Fruit fly (Drosophila melanogaster) whole organism, embryonic: ENCODE data around the gene Argp.

ENCODE experiments used
- Atf-2 ChIP-seq: fragments of 200-800 bp; sonication (Bioruptor generic); optimal IDR thresholded peaks from 2 replicates; lab custom pipeline; 2016; ENCODE audit warnings: missing biosample characterization, missing genetic modification characterization
- Atf6 ChIP-seq: fragments of 200-800 bp; sonication (Bioruptor generic); IDR thresholded peaks from 2 replicates; pipeline ENCODE4 v1.3.6; 2022; ENCODE audit warnings: missing biosample characterization, missing genetic modification characterization
- BEAF-32 ChIP-seq: fragments of 200-800 bp; sonication (Bioruptor generic); optimal IDR thresholded peaks from 3 replicates; lab custom pipeline; 2017; ENCODE audit warnings: missing biosample characterization, missing genetic modification characterization, mild to moderate bottlenecking, moderate library complexity, missing genetic modification reagents
- CG10431 ChIP-seq: fragments of 200-800 bp; sonication (Bioruptor generic); optimal IDR thresholded peaks from 3 replicates; lab custom pipeline; 2018; ENCODE audit warnings: missing biosample characterization, mild to moderate bottlenecking, missing genetic modification characterization
- CG10543 ChIP-seq: fragments of 200-800 bp; sonication (Bioruptor generic); optimal IDR thresholded peaks from 3 replicates; lab custom pipeline; 2017; ENCODE audit warnings: missing biosample characterization, mild to moderate bottlenecking, missing genetic modification characterization, moderate library complexity
- CG11560 ChIP-seq: fragments of 200-800 bp; sonication (Bioruptor generic); IDR thresholded peaks from 3 replicates; pipeline ENCODE4 v1.3.6; 2022; ENCODE audit warnings: missing biosample characterization, missing genetic modification characterization
- CG11696 ChIP-seq: fragments of 200-800 bp; sonication (Bioruptor generic); IDR thresholded peaks from 2 replicates; pipeline ENCODE4 v1.3.6; 2022; ENCODE audit warnings: missing biosample characterization, missing genetic modification characterization
- CG12155 ChIP-seq: fragments of 200-800 bp; sonication (Bioruptor generic); optimal IDR thresholded peaks from 3 replicates; lab custom pipeline; 2016; ENCODE audit warnings: missing biosample characterization, missing genetic modification characterization
- CG12391 ChIP-seq: fragments of 200-800 bp; sonication (Bioruptor generic); optimal IDR thresholded peaks from 3 replicates; lab custom pipeline; 2018; ENCODE audit warnings: missing biosample characterization, mild to moderate bottlenecking, missing genetic modification characterization, moderate library complexity
- CG13424 ChIP-seq: fragments of 200-800 bp; sonication (Bioruptor generic); optimal IDR thresholded peaks from 2 replicates; lab custom pipeline; 2019; ENCODE audit warnings: missing biosample characterization, mild to moderate bottlenecking, missing genetic modification characterization, moderate library complexity
- CG14965 ChIP-seq: fragments of 200-800 bp; sonication (Bioruptor generic); optimal IDR thresholded peaks from 2 replicates; lab custom pipeline; 2016; ENCODE audit warnings: missing biosample characterization, missing genetic modification characterization, borderline replicate concordance
- CG15011 ChIP-seq: fragments of 200-800 bp; sonication (Bioruptor generic); optimal IDR thresholded peaks from 3 replicates; lab custom pipeline; 2018; ENCODE audit warnings: missing biosample characterization, mild to moderate bottlenecking, missing genetic modification characterization
- CG1647 ChIP-seq: fragments of 200-800 bp; sonication (Bioruptor generic); optimal IDR thresholded peaks from 3 replicates; lab custom pipeline; 2016; ENCODE audit warnings: missing biosample characterization, missing genetic modification characterization
- CG17328 ChIP-seq: fragments of 200-800 bp; sonication (Bioruptor generic); IDR thresholded peaks from 2 replicates; pipeline ENCODE4 v1.3.6; 2022; ENCODE audit warnings: missing biosample characterization, missing genetic modification characterization
- CG17385 ChIP-seq: fragments of 200-800 bp; sonication (Bioruptor generic); optimal IDR thresholded peaks from 3 replicates; lab custom pipeline; 2018; ENCODE audit warnings: missing biosample characterization, mild to moderate bottlenecking, missing genetic modification characterization
- CG18262 ChIP-seq: fragments of 200-800 bp; optimal IDR thresholded peaks from 3 replicates; lab custom pipeline; 2019; ENCODE audit warnings: missing biosample characterization, mild to moderate bottlenecking, missing genetic modification characterization, moderate library complexity
- CG2889 ChIP-seq: fragments of 200-800 bp; sonication (Bioruptor generic); IDR thresholded peaks from 3 replicates; pipeline ENCODE4 v1.3.6; 2022; ENCODE audit warnings: missing biosample characterization, missing genetic modification characterization
- CG31441 ChIP-seq: fragments of 200-800 bp; sonication (Bioruptor generic); IDR thresholded peaks from 2 replicates; pipeline ENCODE4 v1.3.6; 2022; ENCODE audit warnings: missing biosample characterization, missing genetic modification characterization
- CG33557 ChIP-seq: fragments of 200-800 bp; sonication (Bioruptor generic); optimal IDR thresholded peaks from 2 replicates; lab custom pipeline; 2019; ENCODE audit warnings: missing biosample characterization, mild to moderate bottlenecking, missing genetic modification characterization, moderate library complexity
- CG9932 ChIP-seq: fragments of 200-800 bp; sonication (Bioruptor generic); IDR thresholded peaks from 2 replicates; pipeline ENCODE4 v1.3.6; 2022; ENCODE audit warnings: missing biosample characterization, missing genetic modification characterization
- Dll ChIP-seq: fragments of 200-800 bp; sonication (Bioruptor generic); IDR thresholded peaks from 4 replicates; pipeline ENCODE4 v1.3.6; 2022; ENCODE audit warnings: missing biosample characterization, missing genetic modification characterization; ENCODE audit not compliant: partially characterized antibody
- Hmr ChIP-seq: fragments of 200-800 bp; sonication (Bioruptor generic); optimal IDR thresholded peaks from 3 replicates; lab custom pipeline; 2017; ENCODE audit warnings: mild to moderate bottlenecking, missing biosample characterization, missing genetic modification reagents, missing genetic modification characterization
- MESR4 ChIP-seq: fragments of 200-800 bp; sonication (Bioruptor generic); optimal IDR thresholded peaks from 2 replicates; lab custom pipeline; 2018; ENCODE audit warnings: missing biosample characterization, mild to moderate bottlenecking, missing genetic modification characterization, moderate library complexity
- Med ChIP-seq: fragments of 200-800 bp; sonication (Bioruptor generic); peaks from one replicate; lab custom pipeline; 2016; ENCODE audit warnings: missing biosample characterization, missing genetic modification characterization, mild to moderate bottlenecking, inconsistent platforms, moderate library complexity
- Neu2 ChIP-seq: fragments of 200-800 bp; sonication (Bioruptor generic); optimal IDR thresholded peaks from 3 replicates; lab custom pipeline; 2016; ENCODE audit warnings: missing biosample characterization, missing genetic modification characterization, borderline replicate concordance
- Nf-YC ChIP-seq: fragments of 200-800 bp; optimal IDR thresholded peaks from 3 replicates; lab custom pipeline; 2019; ENCODE audit warnings: missing biosample characterization, mild to moderate bottlenecking, missing genetic modification characterization, moderate library complexity
- Opbp ChIP-seq: fragments of 200-800 bp; sonication (Bioruptor generic); IDR thresholded peaks from 3 replicates; pipeline ENCODE4 v1.3.6; 2022; ENCODE audit warnings: missing biosample characterization, missing genetic modification characterization; ENCODE audit not compliant: partially characterized antibody
- TFAM ChIP-seq: fragments of 200-800 bp; sonication (Bioruptor generic); optimal IDR thresholded peaks from 2 replicates; lab custom pipeline; 2017; ENCODE audit warnings: missing biosample characterization, missing genetic modification characterization, inconsistent platforms
- Taf1 ChIP-seq: fragments of 200-800 bp; sonication (Bioruptor generic); IDR thresholded peaks from 2 replicates; pipeline ENCODE4 v1.3.6; 2022; ENCODE audit warnings: missing biosample characterization, missing genetic modification characterization
- amos ChIP-seq: fragments of 200-800 bp; sonication (Bioruptor generic); IDR thresholded peaks from 2 replicates; pipeline ENCODE4 v1.3.6; 2022; ENCODE audit warnings: missing biosample characterization, missing genetic modification characterization; ENCODE audit not compliant: partially characterized antibody
- ase ChIP-seq: fragments of 200-800 bp; sonication (Bioruptor generic); IDR thresholded peaks from 3 replicates; pipeline ENCODE4 v1.3.6; 2022; ENCODE audit warnings: missing biosample characterization, missing genetic modification characterization
- cad ChIP-seq: fragments of >200 bp; optimal IDR thresholded peaks from 2 replicates; lab custom pipeline; 2017; ENCODE audit warnings: missing biosample characterization, missing genetic modification characterization
- cas ChIP-seq: fragments of 200-800 bp; sonication (Bioruptor generic); IDR thresholded peaks from 2 replicates; pipeline ENCODE4 v1.3.6; 2022; ENCODE audit warnings: missing biosample characterization, missing genetic modification characterization
- croc ChIP-seq: fragments of 200-800 bp; sonication (Bioruptor generic); conservative IDR thresholded peaks from 3 replicates; pipeline ENCODE4 v1.3.6; 2022; ENCODE audit warnings: missing biosample characterization, missing genetic modification characterization
- crp ChIP-seq, 2 experiments: fragments of 200-800 bp; sonication (Bioruptor generic); optimal IDR thresholded peaks; 2 replicates in 1 of 2; 3 replicates in 1 of 2; lab custom pipeline; 2017; ENCODE audit warnings: missing biosample characterization in 2 of 2, missing genetic modification characterization in 2 of 2, mild to moderate bottlenecking in 1 of 2, moderate library complexity in 1 of 2
- dmrt11E ChIP-seq: fragments of 200-800 bp; sonication (Bioruptor generic); optimal IDR thresholded peaks from 3 replicates; lab custom pipeline; 2018; ENCODE audit warnings: missing biosample characterization, mild to moderate bottlenecking, missing genetic modification characterization, moderate library complexity
- eyg ChIP-seq: fragments of 200-800 bp; sonication (Bioruptor generic); optimal IDR thresholded peaks from 3 replicates; lab custom pipeline; 2016; ENCODE audit warnings: missing biosample characterization, missing genetic modification characterization
- fd3F ChIP-seq: fragments of 200-800 bp; sonication (Bioruptor generic); optimal IDR thresholded peaks from 2 replicates; lab custom pipeline; 2018; ENCODE audit warnings: missing biosample characterization, mild to moderate bottlenecking, missing genetic modification characterization, moderate library complexity
- gro ChIP-seq: fragments of 200-800 bp; sonication (Bioruptor generic); optimal IDR thresholded peaks from 2 replicates; lab custom pipeline; 2016; ENCODE audit warnings: missing biosample characterization, missing genetic modification characterization
- lilli ChIP-seq: fragments of 200-800 bp; sonication (Bioruptor generic); optimal IDR thresholded peaks from 3 replicates; lab custom pipeline; 2016; ENCODE audit warnings: missing biosample characterization, missing genetic modification characterization
- maf-S ChIP-seq: fragments of 200-800 bp; sonication (Bioruptor generic); optimal IDR thresholded peaks from 2 replicates; lab custom pipeline; 2016; ENCODE audit warnings: missing biosample characterization, missing genetic modification characterization
- p53 ChIP-seq: fragments of 200-800 bp; sonication (Bioruptor generic); optimal IDR thresholded peaks from 2 replicates; lab custom pipeline; 2016; ENCODE audit warnings: missing biosample characterization, missing genetic modification characterization
- pzg ChIP-seq: fragments of 200-800 bp; sonication (Bioruptor generic); optimal IDR thresholded peaks from 3 replicates; lab custom pipeline; 2018; ENCODE audit warnings: missing biosample characterization, mild to moderate bottlenecking, missing genetic modification characterization, moderate library complexity
- schlank ChIP-seq: fragments of 200-800 bp; sonication (Bioruptor generic); optimal IDR thresholded peaks from 2 replicates; lab custom pipeline; 2018; ENCODE audit warnings: missing biosample characterization, mild to moderate bottlenecking, missing genetic modification characterization
- sens-2 ChIP-seq: fragments of 200-800 bp; sonication (Bioruptor generic); IDR thresholded peaks from 2 replicates; pipeline ENCODE4 v1.3.6; 2022; ENCODE audit warnings: missing biosample characterization, missing genetic modification characterization
- sim ChIP-seq: fragments of 200-800 bp; sonication (Bioruptor generic); IDR thresholded peaks from 2 replicates; pipeline ENCODE4 v1.3.6; 2022; ENCODE audit warnings: missing biosample characterization, missing genetic modification characterization
- tup ChIP-seq: fragments of 200-800 bp; sonication (Bioruptor generic); optimal IDR thresholded peaks from 2 replicates; lab custom pipeline; 2016; ENCODE audit warnings: missing biosample characterization, mild to moderate bottlenecking, missing genetic modification characterization, moderate library complexity
- usp ChIP-seq: fragments of >200 bp; optimal IDR thresholded peaks from 2 replicates; lab custom pipeline; 2017; ENCODE audit warnings: missing biosample characterization, missing genetic modification characterization
- zfh1 ChIP-seq: fragments of 200-800 bp; sonication (Bioruptor generic); IDR thresholded peaks from 3 replicates; pipeline ENCODE4 v1.3.6; 2022; ENCODE audit warnings: missing biosample characterization, missing genetic modification characterization

Argp gene

DNA sequence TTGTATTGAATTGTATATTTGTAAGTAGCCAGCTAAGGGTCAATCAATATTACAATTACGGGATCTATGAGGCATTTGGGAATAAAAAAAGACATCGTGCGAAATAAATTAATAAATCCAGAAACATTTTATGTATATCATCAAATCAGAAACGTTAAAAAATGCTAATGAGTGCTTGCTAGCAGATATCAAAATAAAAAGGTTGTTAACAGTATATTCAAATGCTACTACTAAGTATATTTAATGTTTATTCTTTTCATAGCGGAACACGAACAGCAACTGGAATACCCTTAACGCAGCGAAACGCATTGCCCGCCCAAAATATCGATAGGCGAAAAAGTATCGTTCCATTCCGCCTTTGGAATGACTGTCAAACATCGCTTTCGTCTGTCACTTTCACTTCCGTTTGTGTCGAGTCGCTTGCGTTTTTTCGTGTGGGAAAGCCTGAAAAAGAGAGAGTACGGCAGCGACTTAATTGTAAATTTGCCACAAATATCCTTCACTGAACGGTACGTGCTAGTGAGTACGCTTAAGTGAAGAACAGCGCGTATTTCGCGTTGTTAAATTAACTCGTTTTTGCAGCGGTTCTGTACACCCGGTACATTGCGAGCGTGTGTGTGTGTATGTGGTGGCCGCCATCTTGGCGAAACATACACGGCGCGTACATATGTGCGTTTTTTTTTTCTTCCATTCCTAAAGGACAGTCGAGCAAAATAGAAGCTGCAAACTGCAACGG is 48.6 kb downstream of the Argp start, which contains the start of gene B52 (continued):
- peak; percentile 75 for TF ChIP-seq schlank
- peak; percentile 42 for TF ChIP-seq maf-S (GFP tag; lab: Kevin White, UChicago)
- TF ChIP-seq CG2889 (GFP tag; lab: Robert Waterston, UW) = 0 out of 3 replicates have a peak, but pooled peaks have one; percentile 42
- no peak for TF ChIP-seq CG11560
- peak; percentile 59 for TF ChIP-seq eyg (GFP tag; lab: Kevin White, UChicago)
- TF ChIP-seq gro (GFP tag; lab: Kevin White, UChicago) = peak; percentile 39
- TF ChIP-seq Neu2 (GFP tag; lab: Kevin White, UChicago) = no peak
- TF ChIP-seq sim = no peak
- TF ChIP-seq Atf-2 (GFP tag; lab: Kevin White, UChicago) = no peak
- 0 out of 4 replicates have a peak, but pooled peaks have one; percentile 47 for TF ChIP-seq Dll
- TF ChIP-seq CG13424 (tag; lab: Kevin White, UChicago) = peak; percentile 17
- TF ChIP-seq CG12391 (tag; lab: Kevin White, UChicago) = peak; percentile 57
- peak; percentile 54 for TF ChIP-seq Opbp
- peak; percentile 5 for TF ChIP-seq p53 (GFP tag; lab: Kevin White, UChicago)
- peak in 1 of 2 experiments; percentile 20 for TF ChIP-seq crp (GFP tag; optimal IDR thresholded peaks at IDR 0.05; lab: Kevin White, UChicago)
- TF ChIP-seq amos (GFP tag; lab: Robert Waterston, UW) = peak; percentile 73
- no peak for TF ChIP-seq CG1647 (GFP tag; lab: Kevin White, UChicago)
- TF ChIP-seq CG14965 (GFP tag; lab: Kevin White, UChicago) = no peak
- TF ChIP-seq CG10543 = peak; percentile 68
- TF ChIP-seq fd3F (GFP tag; lab: Kevin White, UChicago) = peak; percentile 34
- peak; percentile 79 for TF ChIP-seq CG33557 (GFP tag; lab: Kevin White, UChicago)
- no peak; the same call in 2 of the 3 replicates for TF ChIP-seq croc (GFP tag; lab: Robert Waterston, UW)
- no peak for TF ChIP-seq CG12155 (GFP tag; lab: Kevin White, UChicago)
- peak; percentile 79 for TF ChIP-seq CG17385 (GFP tag; lab: Kevin White, UChicago)
- peak; percentile 73 for TF ChIP-seq BEAF-32
- peak; percentile 57 for TF ChIP-seq Atf6 (GFP tag; lab: Robert Waterston, UW)
- TF ChIP-seq TFAM (GFP tag; lab: Kevin White, UChicago) = no peak
- no peak for TF ChIP-seq tup (GFP tag; lab: Kevin White, UChicago)
- TF ChIP-seq sens-2 (GFP tag; lab: Robert Waterston, UW) = peak; percentile 73
- peak; percentile 51 for TF ChIP-seq CG15011 (GFP tag; lab: Kevin White, UChicago)
- no peak for TF ChIP-seq cad (GFP tag; lab: Kevin White, UChicago)
- TF ChIP-seq Hmr (GFP tag; lab: Kevin White, UChicago) = peak; percentile 77
- TF ChIP-seq zfh1 (GFP tag; lab: Robert Waterston, UW) = peak; percentile 77
- no peak for TF ChIP-seq usp (GFP tag; lab: Kevin White, UChicago)
- no peak; the same call in 1 of the 2 replicates for TF ChIP-seq Taf1 (GFP tag; lab: Robert Waterston, UW)
- TF ChIP-seq pzg = peak; percentile 57
- TF ChIP-seq CG9932 (GFP tag; lab: Robert Waterston, UW) = peak; percentile 68
- no peak for TF ChIP-seq Nf-YC (tag; lab: Kevin White, UChicago)
- no peak for TF ChIP-seq CG11696
- peak; percentile 51 for TF ChIP-seq dmrt11E (tag; lab: Kevin White, UChicago)
- TF ChIP-seq MESR4 = peak; percentile 97
- TF ChIP-seq ase (GFP tag; lab: Robert Waterston, UW) = peak; percentile 46; the same call in 1 of the 3 replicates
- peak; percentile 97 for TF ChIP-seq Med
- TF ChIP-seq CG31441 (GFP tag; lab: Robert Waterston, UW) = no peak; the same call in none of the 2 replicates
- TF ChIP-seq cas = no peak
- peak; percentile 55 for TF ChIP-seq CG17328 (GFP tag; lab: Robert Waterston, UW)
- peak; percentile 32 for TF ChIP-seq CG18262
- TF ChIP-seq CG10431 (GFP tag; lab: Kevin White, UChicago) = peak; percentile 98
- TF ChIP-seq lilli = no peak
